Worm (Caenorhabditis elegans): ENCODE measurements around the gene F53F4.11.

ce11 chrV:13625517-13626097 lies 1.3 kb upstream of the F53F4.11 start, which contains the start of the genes nduv-2 and F53F4.12:
- TF ChIP-seq egl-27 (tag; optimal IDR thresholded peaks at IDR 0.05) (no peak), ZK546.5 (tag; optimal IDR thresholded peaks at IDR 0.05) (no peak), unc-39 (tag; optimal IDR thresholded peaks at IDR 0.05) (no peak)
